Worm (Caenorhabditis elegans) whole organism, L2 larva: ENCODE measurements around the gene lrpr-1.

Experiments
- aly-2 ChIP-seq: fragments of 150-350 bp; optimal IDR thresholded peaks from 2 replicates; lab custom pipeline; 2014; ENCODE audit warnings: missing biosample characterization, missing genetic modification characterization
- blmp-1 ChIP-seq: sonication (generic microtip); optimal IDR thresholded peaks from 2 replicates; lab custom pipeline; 2017; ENCODE audit warnings: missing genetic modification characterization, mild to moderate bottlenecking, missing compliant biosample characterization, antibody characterized with exemption, moderate library complexity; ENCODE audit not compliant: insufficient read depth
- ceh-82 ChIP-seq: fragments of 150-350 bp; optimal IDR thresholded peaks from 2 replicates; lab custom pipeline; 2014; ENCODE audit warnings: missing biosample characterization, missing genetic modification characterization
- egl-27 ChIP-seq: sonication (generic microtip); optimal IDR thresholded peaks from 3 replicates; lab custom pipeline; 2017; ENCODE audit warnings: missing biosample characterization, missing genetic modification reagents, missing genetic modification characterization
- nhr-25 ChIP-seq: fragments of 150-350 bp; sonication (generic microtip); optimal IDR thresholded peaks from 3 replicates; lab custom pipeline; 2014; ENCODE audit warnings: missing biosample characterization, missing genetic modification characterization
- snpc-4 ChIP-seq: fragments of 150-350 bp; optimal IDR thresholded peaks from 2 replicates; lab custom pipeline; 2014; ENCODE audit warnings: missing biosample characterization, missing genetic modification characterization
- ztf-1 ChIP-seq: fragments of 200-800 bp; sonication (Bioruptor generic); conservative IDR thresholded peaks from 2 replicates; pipeline ENCODE4 v1.3.6; 2022; ENCODE audit warnings: missing genetic modification characterization, missing compliant biosample characterization

DNA sequence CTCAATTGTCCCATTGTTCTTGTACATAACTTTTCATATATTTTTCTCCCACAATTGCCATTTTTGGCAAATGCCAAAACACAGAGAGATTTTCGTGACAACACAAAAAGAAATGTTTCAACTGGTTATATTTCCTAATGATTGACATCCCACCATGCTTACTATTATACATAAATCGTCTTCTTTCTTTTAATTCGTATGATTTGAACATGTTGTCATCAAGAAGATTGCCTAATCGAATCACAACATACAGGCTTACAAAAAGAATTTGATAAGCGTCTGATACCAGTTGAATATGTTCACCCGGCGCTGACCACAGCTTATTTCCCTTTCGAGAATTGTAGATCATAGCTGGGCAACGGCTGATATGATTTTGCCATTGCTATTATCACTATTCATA, 22.7 kb downstream of the lrpr-1 start, which contains the start of gene grd-9:
- TF ChIP-seq aly-2 (no peak), ztf-1 (GFP tag; lab: Robert Waterston, UW) (no peak), blmp-1 (tag; lab: Kevin White, UChicago) (no peak), nhr-25 (no peak), ceh-82 (tag; lab: Kevin White, UChicago) (no peak), snpc-4 (no peak), egl-27 (tag; lab: Kevin White, UChicago) (no peak)
